Worm (Caenorhabditis elegans) whole organism, L4/young adult: ENCODE data around the gene ceh-14.

ENCODE experiments used
- W03F9.2 ChIP-seq: fragments of 150-350 bp; optimal IDR thresholded peaks from 2 replicates; lab custom pipeline; 2014; ENCODE audit warnings: missing biosample characterization, missing genetic modification characterization
- him-1 ChIP-seq: sonication (generic microtip); optimal IDR thresholded peaks from 2 replicates; lab custom pipeline; 2016; ENCODE audit warnings: missing genotype, missing genetic modification reagents, missing genetic modification characterization, missing compliant biosample characterization

- TF ChIP-seq him-1 (tag; lab: Kevin White, UChicago) (no peak), W03F9.2 (tag; lab: Kevin White, UChicago) (no peak)
Measured at ce11 chrX:7575939-7576338, 43.4 kb upstream of the ceh-14 start.
